Fruit fly (Drosophila melanogaster): ENCODE measurements around the gene CG42740.
A peak's percentile ranks its signal among the peaks of the same experiment; 100 is the strongest.

Gene CG42740

dm6 chr3R:30450224-30450623 is 27.5 kb upstream of the CG42740 start (continued):
- TF ChIP-seq Neu2 (GFP tag; optimal IDR thresholded peaks at IDR 0.05; ENCODE audit: borderline replicate concordance), result no peak
- TF ChIP-seq lbe (GFP tag; optimal IDR thresholded peaks at IDR 0.05), result peak; percentile 94
- TF ChIP-seq mld (GFP tag; IDR thresholded peaks at IDR 0.05; ENCODE audit: partially characterized antibody), result no peak
- peak; percentile 78 for TF ChIP-seq CG33557 (GFP tag; optimal IDR thresholded peaks at IDR 0.05)
- peak; percentile 64 for TF ChIP-seq kah (GFP tag; optimal IDR thresholded peaks at IDR 0.05)
- no peak for TF ChIP-seq corto (GFP tag; optimal IDR thresholded peaks at IDR 0.05)
- peak; percentile 70 for TF ChIP-seq unpg (GFP tag; optimal IDR thresholded peaks at IDR 0.05)
- TF ChIP-seq CG3838 (GFP tag; optimal IDR thresholded peaks at IDR 0.05), result peak; percentile 80
- peak; percentile 73 for TF ChIP-seq odd (GFP tag; optimal IDR thresholded peaks at IDR 0.05)
- TF ChIP-seq CG4820 (GFP tag; optimal IDR thresholded peaks at IDR 0.05), result peak; percentile 47
- TF ChIP-seq CG15269 (tag; optimal IDR thresholded peaks at IDR 0.05), result peak; percentile 14
- TF ChIP-seq CG7839 (tag; optimal IDR thresholded peaks at IDR 0.05), result peak; percentile 29
- TF ChIP-seq slou (GFP tag; optimal IDR thresholded peaks at IDR 0.05), result no peak
- TF ChIP-seq CG1529 (GFP tag; optimal IDR thresholded peaks at IDR 0.05), result peak; percentile 69
- TF ChIP-seq toy (GFP tag; IDR thresholded peaks at IDR 0.05), result peak; percentile 70; the same call in 1 of the 2 replicates
- peak; percentile 70 for TF ChIP-seq gsb (GFP tag; IDR thresholded peaks at IDR 0.05)
- TF ChIP-seq aop (GFP tag; IDR thresholded peaks at IDR 0.05), result no peak
- peak; percentile 78 for TF ChIP-seq gsb-n (tag; optimal IDR thresholded peaks at IDR 0.05)
- TF ChIP-seq hkb (optimal IDR thresholded peaks at IDR 0.05), result no peak
- TF ChIP-seq hkb (GFP tag; IDR thresholded peaks at IDR 0.05), result peak; percentile 93
- peak; percentile 69 for TF ChIP-seq pnt (GFP tag; optimal IDR thresholded peaks at IDR 0.05)
- peak; percentile 57 for TF ChIP-seq exex (tag; optimal IDR thresholded peaks at IDR 0.05)
- TF ChIP-seq slp2 (GFP tag; optimal IDR thresholded peaks at IDR 0.05), result no peak
- no peak for TF ChIP-seq bowl (GFP tag; IDR thresholded peaks at IDR 0.05)
- no peak for TF ChIP-seq CG30403 (GFP tag; optimal IDR thresholded peaks at IDR 0.05)
- TF ChIP-seq Mad (GFP tag; optimal IDR thresholded peaks at IDR 0.05), result peak; percentile 70
- peak; percentile 57 for TF ChIP-seq yki (optimal IDR thresholded peaks at IDR 0.05)
- peak; percentile 68 for TF ChIP-seq CG4707 (GFP tag; optimal IDR thresholded peaks at IDR 0.05)
- no peak for TF ChIP-seq Dek (tag; optimal IDR thresholded peaks at IDR 0.05)
- TF ChIP-seq danr (GFP tag; IDR thresholded peaks at IDR 0.05), result 0 out of 2 replicates have a peak, but pooled peaks have one; percentile 22
- TF ChIP-seq tgo (GFP tag; IDR thresholded peaks at IDR 0.05), result peak; percentile 56; the same call in 2 of the 3 replicates
- no peak for TF ChIP-seq Oaz (GFP tag; IDR thresholded peaks at IDR 0.05)
- peak; percentile 71 for TF ChIP-seq ERR (GFP tag; optimal IDR thresholded peaks at IDR 0.05)
- TF ChIP-seq Six4 (GFP tag; optimal IDR thresholded peaks at IDR 0.05), result peak; percentile 82
- peak; percentile 25 for TF ChIP-seq Xbp1 (GFP tag; optimal IDR thresholded peaks at IDR 0.05)
- TF ChIP-seq CG3065 (GFP tag; optimal IDR thresholded peaks at IDR 0.05), result peak; percentile 59
- TF ChIP-seq wor (GFP tag; IDR thresholded peaks at IDR 0.05), result peak; percentile 31; the same call in 1 of the 2 replicates
- TF ChIP-seq Bdp1 (GFP tag; optimal IDR thresholded peaks at IDR 0.05), result peak; percentile 81
- TF ChIP-seq CG4328 (GFP tag; optimal IDR thresholded peaks at IDR 0.05), result peak; percentile 82
- no peak for TF ChIP-seq CoRest (tag; optimal IDR thresholded peaks at IDR 0.05)
- peak; percentile 80 for TF ChIP-seq CHES-1-like (GFP tag; optimal IDR thresholded peaks at IDR 0.05)
- peak; percentile 69 for TF ChIP-seq CG10462 (GFP tag; optimal IDR thresholded peaks at IDR 0.05)
- TF ChIP-seq fd3F (GFP tag; optimal IDR thresholded peaks at IDR 0.05), result peak; percentile 71
- peak; percentile 36 for TF ChIP-seq CG7928 (GFP tag; optimal IDR thresholded peaks at IDR 0.05)
- peak; percentile 71 for TF ChIP-seq HmgZ (tag; optimal IDR thresholded peaks at IDR 0.05)
- peak; percentile 72 for TF ChIP-seq gcm2 (GFP tag; optimal IDR thresholded peaks at IDR 0.05)
- TF ChIP-seq CG31224 (GFP tag; IDR thresholded peaks at IDR 0.05), result peak; percentile 57
- peak; percentile 65 for TF ChIP-seq org-1 (GFP tag; optimal IDR thresholded peaks at IDR 0.05)
- TF ChIP-seq Chrac-16 (GFP tag; optimal IDR thresholded peaks at IDR 0.05), result no peak
- TF ChIP-seq CG13624 (GFP tag; optimal IDR thresholded peaks at IDR 0.05), result peak; percentile 63
- TF ChIP-seq CG6175 (GFP tag; IDR thresholded peaks at IDR 0.05), result peak; percentile 46; the same call in 1 of the 3 replicates
- TF ChIP-seq pzg (GFP tag; optimal IDR thresholded peaks at IDR 0.05), result no peak

All from whole organism, embryonic.